Fruit fly (Drosophila melanogaster) Kc167 (cell line): Measurements from ENCODE around the gene Srp9.

Experiments used
- Myc ChIP-seq: fragments of >200 bp; optimal IDR thresholded peaks from 2 replicates; lab custom pipeline; 2017; ENCODE audit warnings: missing external identifiers
- Sin3A ChIP-seq: fragments of >200 bp; optimal IDR thresholded peaks from 2 replicates; lab custom pipeline; 2018; ENCODE audit warnings: missing external identifiers
- h ChIP-seq: fragments of >200 bp; optimal IDR thresholded peaks from 3 replicates; lab custom pipeline; 2018; ENCODE audit warnings: missing external identifiers
- insv ChIP-seq: fragments of >200 bp; optimal IDR thresholded peaks from 3 replicates; lab custom pipeline; 2018; ENCODE audit warnings: missing external identifiers
- psq ChIP-seq: fragments of >200 bp; optimal IDR thresholded peaks from 2 replicates; lab custom pipeline; 2017; ENCODE audit warnings: missing external identifiers
- ttk ChIP-seq: sonication (Bioruptor generic); optimal IDR thresholded peaks from 2 replicates; lab custom pipeline; 2017; ENCODE audit warnings: missing external identifiers

The Srp9 gene

DNA sequence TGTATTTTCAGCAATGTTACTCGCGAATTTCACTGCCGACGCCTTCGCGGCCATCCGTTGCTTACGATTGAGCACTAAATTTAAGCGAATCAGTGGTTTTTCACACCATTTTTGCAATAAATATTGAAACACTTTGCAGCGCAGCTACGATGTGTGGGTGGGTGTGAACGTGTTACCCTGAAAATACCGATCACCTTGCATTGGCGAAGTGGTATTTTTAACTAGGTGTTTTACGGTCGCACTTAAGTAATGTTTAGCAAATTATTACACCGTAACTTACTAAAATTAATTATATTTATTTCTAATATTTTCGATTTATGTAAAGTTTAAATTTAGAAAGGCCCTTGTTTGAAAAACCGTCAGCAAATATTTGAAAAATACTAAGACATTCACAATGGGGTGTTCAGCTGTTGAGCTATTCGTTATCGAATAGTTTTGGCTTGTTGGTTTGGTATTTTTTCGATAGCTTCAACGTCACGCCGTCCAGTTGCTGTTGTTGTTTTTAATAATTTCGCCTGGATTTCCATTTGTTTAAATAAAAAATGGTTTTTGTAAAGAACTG, at the start of gene Srp9, which contains the start of gene syd:
Srp9 (plus strand) TSS at position 441 of the 562 bp plus-strand sequence.
syd (minus strand) TSS at position 188 of the 562 bp plus-strand sequence.
- no peak for TF ChIP-seq Myc (lab: Kevin White, UChicago)
- no peak for TF ChIP-seq h
- TF ChIP-seq ttk: no peak
- no peak for TF ChIP-seq insv
- no peak for TF ChIP-seq psq
- TF ChIP-seq Sin3A: no peak

DNA sequence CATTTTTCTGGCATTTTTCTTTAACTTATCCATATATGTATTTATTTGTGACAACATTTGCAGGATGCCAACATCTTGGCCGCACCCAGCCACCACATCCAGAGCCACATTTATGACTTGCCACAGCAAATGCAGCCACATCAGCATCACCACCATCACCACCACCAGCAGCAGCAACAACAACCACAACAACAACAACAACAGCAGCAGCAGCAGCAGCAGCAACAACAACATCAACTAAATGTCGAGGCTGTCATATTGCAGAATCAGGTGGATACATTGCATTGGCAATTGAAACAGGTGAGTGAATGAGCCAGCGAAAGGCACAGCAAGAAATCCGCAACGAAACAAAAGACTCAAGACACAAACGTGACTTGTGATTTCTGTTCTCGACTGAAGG, 46.2 kb upstream of the Srp9 start:
- TF ChIP-seq psq: no peak

- TF ChIP-seq Sin3A (no peak), insv (no peak), Myc (lab: Kevin White, UChicago) (no peak), h (no peak), ttk (no peak), psq (no peak)
Observed at dm6 chr3L:7890567-7890966, 45.6 kb upstream of the Srp9 start.

DNA sequence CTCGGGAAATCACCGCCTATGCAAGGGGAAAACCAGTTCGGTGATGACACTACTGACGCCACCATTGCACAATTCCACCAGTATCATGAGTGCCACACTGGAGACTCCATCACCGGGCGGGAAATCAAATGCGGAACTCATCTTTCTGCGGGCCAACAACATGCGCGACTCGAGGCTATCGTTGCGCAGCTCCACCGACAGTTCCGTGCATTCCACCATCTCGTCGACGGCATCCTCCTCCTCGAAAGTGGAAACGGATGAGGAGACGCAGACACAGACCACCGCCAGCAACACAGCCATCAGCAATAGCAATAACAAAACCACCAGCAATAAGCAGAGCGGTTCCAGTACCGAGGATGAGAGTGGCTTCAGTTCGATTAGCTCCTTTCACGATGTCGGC, 42.3 kb upstream of the Srp9 start:
- TF ChIP-seq h (no peak), psq (no peak), ttk (no peak)

DNA sequence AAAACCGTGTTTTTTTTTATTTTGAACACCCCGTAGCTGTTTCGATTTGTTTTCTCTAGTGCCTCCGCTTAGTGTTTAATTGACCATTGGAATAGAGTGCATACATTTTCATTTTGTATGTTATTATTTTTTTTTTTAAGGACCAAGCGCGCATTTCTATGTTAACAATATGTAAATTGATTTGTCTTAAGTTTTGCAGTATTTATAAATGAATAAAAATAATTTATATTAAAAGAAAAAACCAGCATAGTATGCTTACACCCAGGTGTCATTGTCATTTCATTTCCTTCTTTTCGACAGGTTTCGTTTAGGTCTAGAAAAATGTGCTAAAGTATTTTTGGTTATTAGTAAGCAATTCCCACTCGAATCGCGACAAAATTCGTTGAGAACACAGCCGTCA, 41.6 kb upstream of the Srp9 start, which contains the start of gene eIF4E5:
eIF4E5 (plus strand) TSS at position 301 of the 400 bp plus-strand sequence.
- TF ChIP-seq psq: no peak
- TF ChIP-seq h: no peak
- TF ChIP-seq ttk: no peak
- TF ChIP-seq insv: no peak
- no peak for TF ChIP-seq Myc (lab: Kevin White, UChicago)
- TF ChIP-seq Sin3A: no peak

dm6 chr3L:7903489-7904150, 32.6 kb upstream of the Srp9 start:
- no peak for TF ChIP-seq h
- TF ChIP-seq psq: no peak
- TF ChIP-seq ttk: no peak
- TF ChIP-seq Myc (lab: Kevin White, UChicago): no peak
- TF ChIP-seq Sin3A: no peak
- TF ChIP-seq insv: no peak

- no peak for TF ChIP-seq insv
Observed at dm6 chr3L:7904560-7904959, 31.6 kb upstream of the Srp9 start.

DNA sequence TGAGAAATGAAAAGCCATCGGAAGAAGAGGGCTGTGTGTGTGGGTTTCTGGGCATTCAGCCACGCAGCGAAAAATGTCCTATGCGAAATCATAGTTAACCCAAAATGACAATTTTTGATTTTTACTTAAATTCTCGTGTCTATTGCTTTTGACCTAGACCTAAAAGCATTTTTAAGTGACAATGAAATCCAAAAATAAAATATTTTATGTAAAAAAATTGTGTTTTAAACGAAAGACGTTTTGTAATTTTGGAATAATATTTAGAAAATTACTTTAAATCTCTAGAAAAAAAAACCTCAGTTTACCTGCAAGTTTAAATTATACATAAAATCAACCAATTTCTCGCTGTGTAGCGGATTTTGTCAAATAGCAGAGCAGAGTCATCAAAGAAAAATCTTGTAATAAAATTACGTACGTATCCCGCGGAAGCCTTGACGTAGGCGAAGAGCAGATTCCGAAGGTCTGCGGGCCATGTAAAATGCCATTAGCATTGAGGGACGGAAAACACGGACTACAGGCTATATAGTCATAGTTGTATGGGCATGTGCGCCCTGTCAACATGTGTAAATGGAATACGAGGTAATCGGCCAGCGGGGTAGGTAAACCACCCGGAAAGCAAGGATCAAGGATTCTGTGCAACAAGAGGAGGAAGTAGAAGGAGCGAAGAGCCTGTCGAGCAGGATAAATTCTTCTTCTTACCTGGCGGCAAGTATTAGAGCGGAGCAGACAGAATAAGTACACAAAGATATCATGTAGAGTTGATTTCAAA, 26.3 kb upstream of the Srp9 start:
- TF ChIP-seq h (no peak), psq (no peak), Sin3A (no peak), insv (no peak), Myc (lab: Kevin White, UChicago) (no peak), ttk (no peak)

- no peak for TF ChIP-seq insv
- TF ChIP-seq ttk: no peak
- no peak for TF ChIP-seq psq
- no peak for TF ChIP-seq Myc (lab: Kevin White, UChicago)
- TF ChIP-seq Sin3A: no peak
- no peak for TF ChIP-seq h
Observed at dm6 chr3L:7910916-7911467, 25.2 kb upstream of the Srp9 start.

- no peak for TF ChIP-seq insv
- no peak for TF ChIP-seq ttk
- no peak for TF ChIP-seq psq
- TF ChIP-seq Myc (lab: Kevin White, UChicago): no peak
- no peak for TF ChIP-seq h
- TF ChIP-seq Sin3A: no peak
Observed at dm6 chr3L:7911765-7912556, 24.2 kb upstream of the Srp9 start, which contains the start of the genes pbl and CG8281. pbl (minus strand) TSS chr3L:7911954. CG8281 (plus strand) TSS chr3L:7912463.

dm6 chr3L:7914969-7915596, 21.1 kb upstream of the Srp9 start, which contains the start of gene Tmem43:
Tmem43 (minus strand) TSS chr3L:7915120.
- TF ChIP-seq ttk: no peak
- TF ChIP-seq insv: no peak
- no peak for TF ChIP-seq Myc (lab: Kevin White, UChicago)
- TF ChIP-seq h: no peak
- no peak for TF ChIP-seq Sin3A
- no peak for TF ChIP-seq psq

DNA sequence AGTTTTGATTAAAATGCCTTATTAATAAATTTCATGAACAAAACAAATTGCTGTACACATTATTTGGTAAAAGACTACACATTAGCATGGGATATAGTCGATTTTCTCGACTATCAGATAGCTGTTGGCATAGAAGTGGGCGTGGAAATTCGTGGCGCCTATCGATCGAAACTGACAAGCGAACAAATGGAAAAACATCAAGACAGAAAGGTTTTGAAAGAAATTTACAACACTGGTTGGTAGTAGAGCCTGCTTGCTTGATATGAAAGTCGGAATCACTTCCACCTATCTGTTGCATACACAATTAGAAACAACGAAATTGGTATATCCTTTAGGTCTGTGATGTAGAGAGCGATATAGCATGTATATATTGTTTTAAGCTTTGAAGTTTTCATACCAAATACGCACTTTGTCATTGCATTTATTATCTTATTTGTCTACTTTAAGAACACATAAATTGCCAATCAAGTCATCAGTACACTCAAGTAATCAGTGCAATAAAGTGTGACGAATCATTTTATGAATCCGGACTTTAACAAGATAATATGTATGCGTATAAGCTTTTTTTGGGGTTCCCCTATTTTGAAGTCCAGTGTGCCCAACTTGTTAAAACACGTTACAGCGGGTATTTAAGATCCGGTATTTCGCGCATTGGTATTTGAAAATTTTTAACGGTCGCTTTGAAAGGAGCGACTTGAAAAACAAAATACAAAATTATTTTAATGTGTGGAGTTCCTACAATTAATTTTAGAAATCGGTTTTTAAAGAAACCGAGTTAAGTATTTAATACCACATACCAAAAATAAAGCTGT, 20.2 kb upstream of the Srp9 start:
- no peak for TF ChIP-seq insv
- no peak for TF ChIP-seq Sin3A
- no peak for TF ChIP-seq Myc (lab: Kevin White, UChicago)
- no peak for TF ChIP-seq ttk
- no peak for TF ChIP-seq psq
- no peak for TF ChIP-seq h
